Worm (Caenorhabditis elegans): ENCODE results near the gene plp-1.

- TF ChIP-seq unc-62 (GFP tag; optimal IDR thresholded peaks at IDR 0.05), result no peak
- no peak for TF ChIP-seq nhr-12 (tag; optimal IDR thresholded peaks at IDR 0.05)
- no peak for TF ChIP-seq sptf-1 (tag; optimal IDR thresholded peaks at IDR 0.05)
- TF ChIP-seq nhr-237 (tag; optimal IDR thresholded peaks at IDR 0.05), result no peak
- no peak for TF ChIP-seq snpc-4 (tag; optimal IDR thresholded peaks at IDR 0.05)
Observed at ce11 chrIV:7651120-7651519, 18.0 kb downstream of the plp-1 start, which contains the start of gene cima-1.

Measured in whole organism, mixed stage, embryonic.